Worm (Caenorhabditis elegans): Measurements from ENCODE around the gene pgp-3.

pgp-3 gene

ce11 chrX:11340478-11340877 is 11.5 kb upstream of the pgp-3 start (continued):
- TF ChIP-seq nhr-77 (tag; optimal IDR thresholded peaks at IDR 0.05) (peak; percentile 63), dpl-1 (GFP tag; optimal IDR thresholded peaks at IDR 0.05) (no peak), dmd-6 (GFP tag; IDR thresholded peaks at IDR 0.05) (0 out of 2 replicates have a peak, but pooled peaks have one; percentile 10), Y75B8A.6 (GFP tag; IDR thresholded peaks at IDR 0.05) (no peak), nhr-11 (tag; optimal IDR thresholded peaks at IDR 0.05) (no peak), nhr-76 (tag; optimal IDR thresholded peaks at IDR 0.05) (no peak), fos-1 (tag; optimal IDR thresholded peaks at IDR 0.05) (no peak), pqm-1 (tag; optimal IDR thresholded peaks at IDR 0.05) (peak; percentile 40), arid-1 (GFP tag; conservative IDR thresholded peaks at IDR 0.05) (no peak), hlh-11 (tag; optimal IDR thresholded peaks at IDR 0.05) (peak; percentile 10), attf-4 (tag; optimal IDR thresholded peaks at IDR 0.05) (no peak), lin-15B (tag; optimal IDR thresholded peaks at IDR 0.05) (no peak), lin-1 (GFP tag; IDR thresholded peaks at IDR 0.05) (no peak), php-3 (GFP tag; IDR thresholded peaks at IDR 0.05) (no peak), ces-1 (GFP tag; optimal IDR thresholded peaks at IDR 0.05) (no peak), mdl-1 (tag; optimal IDR thresholded peaks at IDR 0.05) (peak in 1 of 2 experiments; percentile 19), spr-3 (GFP tag; optimal IDR thresholded peaks at IDR 0.05) (no peak), lim-7 (GFP tag; IDR thresholded peaks at IDR 0.05) (no peak), unc-130 (GFP tag; optimal IDR thresholded peaks at IDR 0.05) (no peak), nhr-48 (tag; optimal IDR thresholded peaks at IDR 0.05) (no peak), nhr-6 (tag; optimal IDR thresholded peaks at IDR 0.05) (no peak), ama-1 (optimal IDR thresholded peaks at IDR 0.05) (no peak), daf-8 (GFP tag; IDR thresholded peaks at IDR 0.05) (no peak), madf-5 (GFP tag; IDR thresholded peaks at IDR 0.05) (no peak), sdz-12 (GFP tag; optimal IDR thresholded peaks at IDR 0.05) (no peak), nhr-42 (GFP tag; IDR thresholded peaks at IDR 0.05) (no peak), ceh-44 (GFP tag; IDR thresholded peaks at IDR 0.05) (no peak), dve-1 (tag; optimal IDR thresholded peaks at IDR 0.05; ENCODE audit: insufficient read depth) (peak; percentile 56), tag-97 (GFP tag; IDR thresholded peaks at IDR 0.05) (no peak), vab-7 (GFP tag; IDR thresholded peaks at IDR 0.05) (no peak), egl-43 (GFP tag; IDR thresholded peaks at IDR 0.05) (no peak), F44E2.7 (GFP tag; IDR thresholded peaks at IDR 0.05) (no peak), lin-38 (GFP tag; IDR thresholded peaks at IDR 0.05) (no peak), daf-19 (GFP tag; conservative IDR thresholded peaks at IDR 0.05) (no peak), mes-2 (tag; optimal IDR thresholded peaks at IDR 0.05; ENCODE audit: poor library complexity, severe bottlenecking) (no peak), hif-1 (tag; optimal IDR thresholded peaks at IDR 0.05) (no peak), dmd-9 (GFP tag; IDR thresholded peaks at IDR 0.05) (no peak), ZK337.2 (GFP tag; IDR thresholded peaks at IDR 0.05) (no peak), aly-2 (tag; optimal IDR thresholded peaks at IDR 0.05) (no peak), nhr-28 (tag; optimal IDR thresholded peaks at IDR 0.05) (peak; percentile 78), unc-62 (GFP tag; optimal IDR thresholded peaks at IDR 0.05 in 1 of 2) (no peak), unc-62 (tag; optimal IDR thresholded peaks at IDR 0.05) (no peak)

ce11 chrX:11344899-11345298 is 7.1 kb upstream of the pgp-3 start:
- TF ChIP-seq ces-1 (GFP tag; optimal IDR thresholded peaks at IDR 0.05), result no peak
- no peak for TF ChIP-seq ceh-32 (tag; optimal IDR thresholded peaks at IDR 0.05; ENCODE audit: poor library complexity)
- no peak for TF ChIP-seq aly-2 (tag; optimal IDR thresholded peaks at IDR 0.05)
- TF ChIP-seq hif-1 (tag; optimal IDR thresholded peaks at IDR 0.05), result peak in 1 of 2 experiments; percentile 16
- peak in 1 of 2 experiments; percentile 98 for TF ChIP-seq unc-62 (GFP tag; optimal IDR thresholded peaks at IDR 0.05 in 1 of 2)
- no peak for TF ChIP-seq unc-62 (tag; optimal IDR thresholded peaks at IDR 0.05)
- peak; percentile 33 for TF ChIP-seq nhr-11 (tag; optimal IDR thresholded peaks at IDR 0.05)
- TF ChIP-seq mep-1 (tag; optimal IDR thresholded peaks at IDR 0.05), result no peak
- TF ChIP-seq hlh-11 (tag; optimal IDR thresholded peaks at IDR 0.05), result peak; percentile 42
- TF ChIP-seq arid-1 (GFP tag; conservative IDR thresholded peaks at IDR 0.05), result no peak
- TF ChIP-seq daf-16 (GFP tag; optimal IDR thresholded peaks at IDR 0.05), result peak in 1 of 2 experiments; percentile 47
- peak; percentile 17 for TF ChIP-seq daf-16 (tag; optimal IDR thresholded peaks at IDR 0.05)
- TF ChIP-seq mxl-3 (GFP tag; optimal IDR thresholded peaks at IDR 0.05), result peak; percentile 54
- peak; percentile 48 for TF ChIP-seq hlh-30 (tag; optimal IDR thresholded peaks at IDR 0.05; ENCODE audit: insufficient read depth)
- TF ChIP-seq lsy-2 (tag; optimal IDR thresholded peaks at IDR 0.05), result no peak
